Worm (Caenorhabditis elegans) whole organism, L1 larva: ENCODE data around the gene mpk-1.
A peak's percentile ranks its signal among the peaks of the same experiment; 100 is the strongest.

Experiments used
- C04F5.9 ChIP-seq: sonication (generic microtip); optimal IDR thresholded peaks from 2 replicates; lab custom pipeline; 2016; ENCODE audit warnings: missing genetic modification characterization, missing compliant biosample characterization
- F16B12.6 ChIP-seq: fragments of 150-350 bp; optimal IDR thresholded peaks from 2 replicates; lab custom pipeline; 2014; ENCODE audit warnings: missing biosample characterization, missing genetic modification characterization
- aha-1 ChIP-seq: fragments of 150-350 bp; optimal IDR thresholded peaks from 2 replicates; lab custom pipeline; 2014; ENCODE audit warnings: missing biosample characterization, missing genetic modification characterization
- aly-2 ChIP-seq: fragments of 150-350 bp; optimal IDR thresholded peaks from 2 replicates; lab custom pipeline; 2014; ENCODE audit warnings: missing biosample characterization, missing genetic modification characterization
- blmp-1 ChIP-seq: fragments of 150-350 bp; optimal IDR thresholded peaks from 2 replicates; lab custom pipeline; 2014; ENCODE audit warnings: missing biosample characterization, missing genetic modification characterization
- ceh-63 ChIP-seq: fragments of 200-800 bp; sonication (Bioruptor generic); optimal IDR thresholded peaks from 2 replicates; lab custom pipeline; 2018; ENCODE audit warnings: mild to moderate bottlenecking, missing genetic modification characterization, missing compliant biosample characterization
- ceh-8 ChIP-seq: fragments of 200-800 bp; sonication (Bioruptor generic); optimal IDR thresholded peaks from 2 replicates; lab custom pipeline; 2018; ENCODE audit warnings: mild to moderate bottlenecking, missing genetic modification characterization, moderate library complexity, missing compliant biosample characterization
- ceh-90 ChIP-seq: sonication (generic microtip); optimal IDR thresholded peaks from 2 replicates; lab custom pipeline; 2016; ENCODE audit warnings: missing genetic modification characterization, missing compliant biosample characterization
- ces-1 ChIP-seq: fragments of 150-350 bp; optimal IDR thresholded peaks from 2 replicates; lab custom pipeline; 2014; ENCODE audit warnings: missing biosample characterization, missing genetic modification reagents, missing genetic modification characterization
- dpl-1 ChIP-seq, 3 experiments: fragments of 150-350 bp in 2 of 3; sonication (generic microtip) in 1 of 3; optimal IDR thresholded peaks; 2 replicates each; lab custom pipeline; 2014 to 2017; ENCODE audit warnings: missing biosample characterization in 3 of 3, missing genetic modification characterization in 3 of 3, missing genetic modification reagents in 3 of 3
- efl-1 ChIP-seq, 4 experiments: fragments of 150-350 bp; optimal IDR thresholded peaks in 3 of 4; peaks in 1 of 4; 1 replicate in 1 of 4; 2 replicates in 3 of 4; lab custom pipeline; 2014; ENCODE audit warnings: missing biosample characterization in 2 of 4, missing genetic modification characterization in 2 of 4, missing genetic modification reagents in 2 of 4
- egl-13 ChIP-seq: sonication (generic microtip); optimal IDR thresholded peaks from 2 replicates; lab custom pipeline; 2016; ENCODE audit warnings: missing genotype, missing genetic modification reagents, missing genetic modification characterization, missing compliant biosample characterization
- egl-27 ChIP-seq, 2 experiments: fragments of 150-350 bp in 1 of 2; sonication (generic microtip); optimal IDR thresholded peaks; 3 replicates each; lab custom pipeline; 2017 to 2018; ENCODE audit warnings: missing biosample characterization in 2 of 2, missing genetic modification characterization in 2 of 2, missing genetic modification reagents in 2 of 2
- elt-2 ChIP-seq: sonication (generic microtip); optimal IDR thresholded peaks from 2 replicates; lab custom pipeline; 2016; ENCODE audit warnings: missing genetic modification characterization, mild to moderate bottlenecking, inconsistent platforms, missing compliant biosample characterization, missing genetic modification reagents
- elt-3 ChIP-seq, 6 experiments: fragments of 150-350 bp in 1 of 6; sonication (generic microtip); optimal IDR thresholded peaks; 2 replicates each; lab custom pipeline; 2017 to 2018; ENCODE audit warnings: missing biosample characterization in 6 of 6, missing genetic modification characterization in 6 of 6, inconsistent platforms in 1 of 6
- ets-5 ChIP-seq: fragments of 200-800 bp; sonication (Bioruptor generic); IDR thresholded peaks from 2 replicates; pipeline ENCODE4 v1.3.6; 2022; ENCODE audit warnings: missing genetic modification characterization, missing compliant biosample characterization
- fkh-10 ChIP-seq: sonication (generic microtip); optimal IDR thresholded peaks from 2 replicates; lab custom pipeline; 2017; ENCODE audit warnings: missing biosample characterization, missing genetic modification reagents, missing genetic modification characterization
- grh-1 ChIP-seq: fragments of 200-800 bp; sonication (Bioruptor generic); IDR thresholded peaks from 2 replicates; pipeline ENCODE4 v1.3.6; 2022; ENCODE audit warnings: missing genetic modification reagents, missing genetic modification characterization, missing compliant biosample characterization
- hlh-4 ChIP-seq: sonication (generic microtip); optimal IDR thresholded peaks from 2 replicates; lab custom pipeline; 2016; ENCODE audit warnings: mild to moderate bottlenecking, missing genetic modification characterization, missing compliant biosample characterization
- hpl-2 ChIP-seq: fragments of 150-350 bp; optimal IDR thresholded peaks from 2 replicates; lab custom pipeline; 2014; ENCODE audit warnings: missing biosample characterization, missing genetic modification reagents, missing genetic modification characterization
- isw-1 ChIP-seq: fragments of 200-800 bp; sonication (Bioruptor generic); IDR thresholded peaks from 2 replicates; pipeline ENCODE4 v1.3.6; 2022; ENCODE audit warnings: missing genetic modification characterization, missing compliant biosample characterization
- lin-39 ChIP-seq: fragments of 150-350 bp; optimal IDR thresholded peaks from 2 replicates; lab custom pipeline; 2014; ENCODE audit warnings: missing biosample characterization, missing genetic modification reagents, missing genetic modification characterization
- mab-9 ChIP-seq: fragments of 200-800 bp; sonication (Bioruptor generic); IDR thresholded peaks from 2 replicates; pipeline ENCODE4 v1.3.6; 2022; ENCODE audit warnings: missing genetic modification reagents, missing genetic modification characterization, missing compliant biosample characterization
- mdl-1 ChIP-seq, 2 experiments: fragments of 150-350 bp; optimal IDR thresholded peaks; 2 replicates each; lab custom pipeline; 2014 to 2017; ENCODE audit warnings: missing biosample characterization in 2 of 2, missing genetic modification characterization in 2 of 2, inconsistent platforms in 1 of 2
- mef-2 ChIP-seq: fragments of 150-350 bp; optimal IDR thresholded peaks from 2 replicates; lab custom pipeline; 2014; ENCODE audit warnings: missing biosample characterization, missing genetic modification characterization
- nhr-12 ChIP-seq: sonication (generic microtip); optimal IDR thresholded peaks from 2 replicates; lab custom pipeline; 2017; ENCODE audit warnings: missing biosample characterization, missing genetic modification characterization
- nhr-28 ChIP-seq: fragments of 150-350 bp; optimal IDR thresholded peaks from 2 replicates; lab custom pipeline; 2014; ENCODE audit warnings: missing biosample characterization, missing genetic modification characterization
- nhr-47 ChIP-seq: sonication (generic microtip); optimal IDR thresholded peaks from 2 replicates; lab custom pipeline; 2016; ENCODE audit warnings: mild to moderate bottlenecking, missing genetic modification characterization, moderate library complexity, missing compliant biosample characterization
- nhr-76 ChIP-seq: sonication (generic microtip); optimal IDR thresholded peaks from 2 replicates; lab custom pipeline; 2017; ENCODE audit warnings: missing biosample characterization, missing genetic modification characterization
- nhr-84 ChIP-seq: sonication (generic microtip); optimal IDR thresholded peaks from 2 replicates; lab custom pipeline; 2017; ENCODE audit warnings: missing biosample characterization, missing genetic modification characterization
- nhr-85 ChIP-seq: sonication (generic microtip); peaks from one replicate; lab custom pipeline; 2016; ENCODE audit warnings: missing genetic modification characterization, inconsistent platforms, missing compliant biosample characterization
- nhr-90 ChIP-seq: sonication (generic microtip); optimal IDR thresholded peaks from 2 replicates; lab custom pipeline; 2016; ENCODE audit warnings: mild to moderate bottlenecking, missing genetic modification characterization, missing compliant biosample characterization; ENCODE audit not compliant: poor library complexity
- pag-3 ChIP-seq: sonication (generic microtip); optimal IDR thresholded peaks from 2 replicates; lab custom pipeline; 2017; ENCODE audit warnings: missing genetic modification characterization, mild to moderate bottlenecking, missing compliant biosample characterization, antibody characterized with exemption, borderline replicate concordance; ENCODE audit not compliant: insufficient read depth
- pqm-1 ChIP-seq: sonication (generic microtip); optimal IDR thresholded peaks from 3 replicates; lab custom pipeline; 2017; ENCODE audit warnings: missing biosample characterization, missing genetic modification characterization
- rnt-1 ChIP-seq: sonication (generic microtip); optimal IDR thresholded peaks from 2 replicates; lab custom pipeline; 2016; ENCODE audit warnings: mild to moderate bottlenecking, missing genetic modification characterization, moderate library complexity, missing compliant biosample characterization
- snu-23 ChIP-seq: sonication (generic microtip); optimal IDR thresholded peaks from 2 replicates; lab custom pipeline; 2016; ENCODE audit warnings: missing genetic modification characterization, missing compliant biosample characterization
- sox-4 ChIP-seq: sonication (generic microtip); optimal IDR thresholded peaks from 2 replicates; lab custom pipeline; 2016; ENCODE audit warnings: missing genetic modification characterization, missing compliant biosample characterization
- sptf-1 ChIP-seq: fragments of 150-350 bp; optimal IDR thresholded peaks from 2 replicates; lab custom pipeline; 2014; ENCODE audit warnings: missing biosample characterization, missing genetic modification characterization
- tbx-2 ChIP-seq: sonication (generic microtip); optimal IDR thresholded peaks from 2 replicates; lab custom pipeline; 2016; ENCODE audit warnings: missing genetic modification characterization, missing compliant biosample characterization
- tlp-1 ChIP-seq: fragments of 150-350 bp; optimal IDR thresholded peaks from 2 replicates; lab custom pipeline; 2014; ENCODE audit warnings: missing biosample characterization, missing genetic modification characterization
- unc-30 ChIP-seq: sonication (generic microtip); optimal IDR thresholded peaks from 2 replicates; lab custom pipeline; 2017; ENCODE audit warnings: missing biosample characterization, missing genetic modification characterization
- unc-62 ChIP-seq: fragments of 150-350 bp; optimal IDR thresholded peaks from 2 replicates; lab custom pipeline; 2014; ENCODE audit warnings: missing biosample characterization, missing genetic modification reagents, missing genetic modification characterization
- vab-15 ChIP-seq: sonication (generic microtip); optimal IDR thresholded peaks from 2 replicates; lab custom pipeline; 2017; ENCODE audit warnings: missing genotype, mild to moderate bottlenecking, missing genetic modification characterization, missing compliant biosample characterization
- xbp-1 ChIP-seq: sonication (generic microtip); optimal IDR thresholded peaks from 2 replicates; lab custom pipeline; 2016; ENCODE audit warnings: missing genetic modification characterization, missing compliant biosample characterization
- zag-1 ChIP-seq: fragments of 150-350 bp; optimal IDR thresholded peaks from 2 replicates; lab custom pipeline; 2014; ENCODE audit warnings: missing biosample characterization, missing genetic modification characterization
- zip-4 ChIP-seq: fragments of 200-800 bp; sonication (Bioruptor generic); optimal IDR thresholded peaks from 2 replicates; lab custom pipeline; 2018; ENCODE audit warnings: mild to moderate bottlenecking, missing genetic modification characterization, moderate library complexity, missing compliant biosample characterization
- ztf-11 ChIP-seq, 2 experiments: sonication (generic microtip); optimal IDR thresholded peaks; 2 replicates each; lab custom pipeline; 2016 to 2017; ENCODE audit warnings: missing genetic modification characterization in 2 of 2, missing biosample characterization in 1 of 2, missing compliant biosample characterization in 1 of 2
- ztf-4 ChIP-seq: fragments of 150-350 bp; optimal IDR thresholded peaks from 2 replicates; lab custom pipeline; 2014; ENCODE audit warnings: missing biosample characterization, missing genetic modification characterization

mpk-1 gene

ce11 chrIII:4194349-4195110, 33.4 kb downstream of the mpk-1 start:
- TF ChIP-seq lin-39, result no peak
- TF ChIP-seq mab-9 (GFP tag; lab: Robert Waterston, UW), result 0 out of 2 replicates have a peak, but pooled peaks have one; percentile 1
- TF ChIP-seq vab-15 (tag; lab: Kevin White, UChicago), result no peak
- TF ChIP-seq nhr-90 (tag; lab: Kevin White, UChicago), result no peak
- TF ChIP-seq nhr-85, result peak; percentile 72
- no peak for TF ChIP-seq unc-62 (GFP tag; lab: Kevin White, UChicago)
- peak; percentile 14 for TF ChIP-seq rnt-1
- TF ChIP-seq ztf-4, result peak; percentile 34
- no peak for TF ChIP-seq xbp-1 (tag; lab: Kevin White, UChicago)
- no peak for TF ChIP-seq pqm-1 (tag; lab: Kevin White, UChicago)

ce11 chrIII:4193659-4194103, 34.2 kb downstream of the mpk-1 start, which contains the start of gene xbp-1:
xbp-1 (plus strand) TSS chrIII:4193809.
- no peak for TF ChIP-seq unc-30 (tag; lab: Kevin White, UChicago)
- TF ChIP-seq fkh-10 (GFP tag; lab: Kevin White, UChicago), result peak; percentile 90
- no peak for TF ChIP-seq grh-1 (GFP tag; lab: Robert Waterston, UW)
- peak; percentile 45 for TF ChIP-seq aly-2 (tag; lab: Kevin White, UChicago)
- TF ChIP-seq ets-5 (GFP tag; lab: Robert Waterston, UW), result no peak
- TF ChIP-seq isw-1 (GFP tag; lab: Robert Waterston, UW), result peak; percentile 79
- TF ChIP-seq blmp-1 (tag; lab: Kevin White, UChicago), result peak; percentile 82
- peak; percentile 86 for TF ChIP-seq tbx-2
- peak; percentile 89 for TF ChIP-seq elt-2
- TF ChIP-seq nhr-28, result no peak
- TF ChIP-seq nhr-84 (tag; lab: Kevin White, UChicago), result no peak
- no peak for TF ChIP-seq zag-1
- TF ChIP-seq hpl-2 (GFP tag; lab: Kevin White, UChicago), result peak; percentile 88
- peak in 1 of 2 experiments; percentile 65 for TF ChIP-seq egl-27 (tag; optimal IDR thresholded peaks at IDR 0.05; lab: Kevin White, UChicago)
- TF ChIP-seq pqm-1 (tag; lab: Kevin White, UChicago), result peak; percentile 79
- peak; percentile 68 for TF ChIP-seq egl-13 (tag; lab: Kevin White, UChicago)
- no peak for TF ChIP-seq nhr-76 (tag; lab: Kevin White, UChicago)
- TF ChIP-seq ceh-90, result no peak
- TF ChIP-seq tlp-1, result no peak
- no peak for TF ChIP-seq sptf-1
- TF ChIP-seq mab-9 (GFP tag; lab: Robert Waterston, UW), result no peak
- peak in 4 of 6 experiments; percentile 25 to 75 (median 64) for TF ChIP-seq elt-3 (tag; optimal IDR thresholded peaks at IDR 0.05; lab: Kevin White, UChicago)
- no peak for TF ChIP-seq hlh-4 (tag; lab: Kevin White, UChicago)
- peak; percentile 73 for TF ChIP-seq nhr-85
- peak; percentile 66 for TF ChIP-seq ztf-4
- TF ChIP-seq ztf-11 (tag; optimal IDR thresholded peaks at IDR 0.05; lab: Kevin White, UChicago), result peak in 1 of 2 experiments; percentile 31
- peak; percentile 30 for TF ChIP-seq ceh-8 (GFP tag; lab: Kevin White, UChicago)
- peak; percentile 44 for TF ChIP-seq F16B12.6 (tag; lab: Kevin White, UChicago)
- TF ChIP-seq vab-15 (tag; lab: Kevin White, UChicago), result peak; percentile 13
- no peak for TF ChIP-seq aha-1 (tag; lab: Kevin White, UChicago)
- TF ChIP-seq sox-4, result no peak
- TF ChIP-seq zip-4 (GFP tag; lab: Kevin White, UChicago), result peak; percentile 99
- peak; percentile 88 for TF ChIP-seq nhr-47 (tag; lab: Kevin White, UChicago)
- no peak for TF ChIP-seq ceh-63 (GFP tag; lab: Kevin White, UChicago)
- no peak for TF ChIP-seq xbp-1 (tag; lab: Kevin White, UChicago)
- peak; percentile 64 to 73 (median 67) for TF ChIP-seq dpl-1 (GFP tag; optimal IDR thresholded peaks at IDR 0.05; lab: Kevin White, UChicago)
- no peak for TF ChIP-seq ces-1 (GFP tag; lab: Kevin White, UChicago)
- TF ChIP-seq mdl-1 (tag; optimal IDR thresholded peaks at IDR 0.05; lab: Kevin White, UChicago), result peak in 1 of 2 experiments; percentile 92
- TF ChIP-seq pag-3 (tag; lab: Kevin White, UChicago), result no peak
- no peak for TF ChIP-seq C04F5.9 (tag; lab: Kevin White, UChicago)
- no peak for TF ChIP-seq nhr-12 (tag; lab: Kevin White, UChicago)
- TF ChIP-seq efl-1 (optimal IDR thresholded peaks at IDR 0.05; lab: Kevin White, UChicago), result peak; percentile 76 to 86
- peak; percentile 67 to 95 for TF ChIP-seq efl-1 (GFP tag; optimal IDR thresholded peaks at IDR 0.05 in 1 of 2; lab: Kevin White, UChicago)
- TF ChIP-seq mef-2 (tag; lab: Kevin White, UChicago), result no peak
- peak; percentile 93 for TF ChIP-seq snu-23 (GFP tag; lab: Kevin White, UChicago)
